Worm (Caenorhabditis elegans) whole organism, late embryonic: ENCODE results near the gene C17F4.12.
"Not testable (repeated sequence)": the region's sequence is repeated elsewhere in the genome, so short reads cannot be mapped to it uniquely, and the experiment has no call there.

Source experiments
- C38D4.7 ChIP-seq: fragments of 200-800 bp; sonication (Bioruptor generic); optimal IDR thresholded peaks from 2 replicates; lab custom pipeline; 2018; ENCODE audit warnings: mild to moderate bottlenecking, missing genetic modification characterization, moderate library complexity, missing compliant biosample characterization
- K02D7.2 ChIP-seq: sonication (generic microtip); optimal IDR thresholded peaks from 2 replicates; lab custom pipeline; 2017; ENCODE audit warnings: mild to moderate bottlenecking, missing genetic modification characterization, missing compliant biosample characterization
- Y22D7AL.16 ChIP-seq: sonication (generic microtip); optimal IDR thresholded peaks from 2 replicates; lab custom pipeline; 2016; ENCODE audit warnings: missing genetic modification characterization, missing compliant biosample characterization
- ahr-1 ChIP-seq: sonication (generic microtip); optimal IDR thresholded peaks from 2 replicates; lab custom pipeline; 2016; ENCODE audit warnings: missing genetic modification characterization, missing compliant biosample characterization
- ceh-18 ChIP-seq: sonication (generic microtip); optimal IDR thresholded peaks from 2 replicates; lab custom pipeline; 2016; ENCODE audit warnings: missing genetic modification characterization, missing compliant biosample characterization
- ceh-24 ChIP-seq: sonication (generic microtip); optimal IDR thresholded peaks from 2 replicates; lab custom pipeline; 2016; ENCODE audit warnings: mild to moderate bottlenecking, missing genetic modification characterization, missing compliant biosample characterization
- ceh-30 ChIP-seq: fragments of 150-350 bp; optimal IDR thresholded peaks from 2 replicates; lab custom pipeline; 2014; ENCODE audit warnings: missing biosample characterization, missing genetic modification characterization
- ceh-48 ChIP-seq: sonication (generic microtip); optimal IDR thresholded peaks from 2 replicates; lab custom pipeline; 2016; ENCODE audit warnings: missing genetic modification characterization, inconsistent platforms, missing compliant biosample characterization
- ceh-6 ChIP-seq: fragments of 200-800 bp; sonication (Bioruptor generic); optimal IDR thresholded peaks from 2 replicates; lab custom pipeline; 2018; ENCODE audit warnings: mild to moderate bottlenecking, missing genetic modification characterization, missing compliant biosample characterization
- ceh-9 ChIP-seq: sonication (generic microtip); optimal IDR thresholded peaks from 2 replicates; lab custom pipeline; 2016; ENCODE audit warnings: mild to moderate bottlenecking, missing genetic modification characterization, inconsistent platforms, missing compliant biosample characterization
- che-1 ChIP-seq: sonication (generic microtip); optimal IDR thresholded peaks from 2 replicates; lab custom pipeline; 2016; ENCODE audit warnings: mild to moderate bottlenecking, missing genetic modification characterization, missing compliant biosample characterization
- dve-1 ChIP-seq: sonication (generic microtip); optimal IDR thresholded peaks from 2 replicates; lab custom pipeline; 2017; ENCODE audit warnings: antibody characterized with exemption, mild to moderate bottlenecking, missing genetic modification characterization, missing compliant biosample characterization
- elt-2 ChIP-seq: sonication (generic microtip); optimal IDR thresholded peaks from 2 replicates; lab custom pipeline; 2016; ENCODE audit warnings: missing genetic modification reagents, missing genetic modification characterization, missing compliant biosample characterization
- elt-4 ChIP-seq: sonication (generic microtip); optimal IDR thresholded peaks from 2 replicates; lab custom pipeline; 2016; ENCODE audit warnings: missing genetic modification characterization, missing compliant biosample characterization
- ets-4 ChIP-seq: sonication (generic microtip); optimal IDR thresholded peaks from 2 replicates; lab custom pipeline; 2016; ENCODE audit warnings: missing genetic modification characterization, missing compliant biosample characterization
- hlh-13 ChIP-seq: fragments of 200-800 bp; sonication (Bioruptor generic); optimal IDR thresholded peaks from 2 replicates; lab custom pipeline; 2018; ENCODE audit warnings: mild to moderate bottlenecking, missing genetic modification characterization, missing compliant biosample characterization
- hlh-15 ChIP-seq: sonication (generic microtip); optimal IDR thresholded peaks from 2 replicates; lab custom pipeline; 2016; ENCODE audit warnings: missing genetic modification characterization, missing compliant biosample characterization
- hlh-30 ChIP-seq: sonication (generic microtip); optimal IDR thresholded peaks from 2 replicates; lab custom pipeline; 2017; ENCODE audit warnings: antibody characterized with exemption, missing genetic modification characterization, missing compliant biosample characterization; ENCODE audit not compliant: insufficient read depth
- hlh-6 ChIP-seq: sonication (generic microtip); optimal IDR thresholded peaks from 2 replicates; lab custom pipeline; 2016; ENCODE audit warnings: missing genotype, missing genetic modification characterization, missing compliant biosample characterization
- lin-11 ChIP-seq: fragments of 200-800 bp; sonication (Bioruptor generic); optimal IDR thresholded peaks from 2 replicates; lab custom pipeline; 2018; ENCODE audit warnings: mild to moderate bottlenecking, missing genetic modification characterization, missing compliant biosample characterization
- madf-2 ChIP-seq: sonication (generic microtip); optimal IDR thresholded peaks from 2 replicates; lab custom pipeline; 2017; ENCODE audit warnings: missing genetic modification characterization, missing compliant biosample characterization
- mec-3 ChIP-seq: sonication (generic microtip); optimal IDR thresholded peaks from 2 replicates; lab custom pipeline; 2016; ENCODE audit warnings: borderline replicate concordance, missing genetic modification characterization, missing compliant biosample characterization
- nhr-11 ChIP-seq: fragments of 150-350 bp; optimal IDR thresholded peaks from 2 replicates; lab custom pipeline; 2014; ENCODE audit warnings: missing biosample characterization, missing genetic modification characterization
- nhr-232 ChIP-seq: sonication (generic microtip); optimal IDR thresholded peaks from 2 replicates; lab custom pipeline; 2016; ENCODE audit warnings: missing genetic modification characterization, missing compliant biosample characterization
- pat-9 ChIP-seq: fragments of 200-800 bp; sonication (Bioruptor generic); optimal IDR thresholded peaks from 2 replicates; lab custom pipeline; 2018; ENCODE audit warnings: mild to moderate bottlenecking, missing genetic modification characterization, moderate library complexity, missing compliant biosample characterization
- pha-4 ChIP-seq: fragments of 150-350 bp; optimal IDR thresholded peaks from 2 replicates; lab custom pipeline; 2018; ENCODE audit warnings: missing biosample characterization, missing genetic modification reagents, missing genetic modification characterization
- rnt-1 ChIP-seq: sonication (generic microtip); optimal IDR thresholded peaks from 2 replicates; lab custom pipeline; 2016; ENCODE audit warnings: missing genetic modification characterization, missing compliant biosample characterization
- sox-2 ChIP-seq: fragments of 200-800 bp; sonication (Bioruptor generic); IDR thresholded peaks from 2 replicates; pipeline ENCODE4 v1.3.6; 2022; ENCODE audit warnings: missing genetic modification reagents, missing genetic modification characterization, missing compliant biosample characterization
- syd-9 ChIP-seq: sonication (generic microtip); optimal IDR thresholded peaks from 2 replicates; lab custom pipeline; 2016; ENCODE audit warnings: mild to moderate bottlenecking, missing genetic modification characterization, moderate library complexity, missing compliant biosample characterization
- ttx-3 ChIP-seq: sonication (generic microtip); optimal IDR thresholded peaks from 2 replicates; lab custom pipeline; 2016; ENCODE audit warnings: missing genetic modification reagents, missing genetic modification characterization, missing compliant biosample characterization
- unc-3 ChIP-seq, 2 experiments: fragments of 200-800 bp in 1 of 2; sonication (Bioruptor generic) in 1 of 2; sonication (generic microtip) in 1 of 2; conservative IDR thresholded peaks in 1 of 2; optimal IDR thresholded peaks in 1 of 2; 2 replicates each; pipeline versions ENCODE4 v1.3.6 to Lab custom; 2016 to 2022; ENCODE audit warnings: missing compliant biosample characterization in 2 of 2, missing genetic modification characterization in 2 of 2, missing genetic modification reagents in 1 of 2
- unc-42 ChIP-seq: sonication (generic microtip); optimal IDR thresholded peaks from 2 replicates; lab custom pipeline; 2016; ENCODE audit warnings: missing genotype, missing genetic modification characterization, missing compliant biosample characterization
- unc-55 ChIP-seq: sonication (generic microtip); optimal IDR thresholded peaks from 2 replicates; lab custom pipeline; 2017; ENCODE audit warnings: missing biosample characterization, missing genetic modification reagents, missing genetic modification characterization

The C17F4.12 gene

DNA sequence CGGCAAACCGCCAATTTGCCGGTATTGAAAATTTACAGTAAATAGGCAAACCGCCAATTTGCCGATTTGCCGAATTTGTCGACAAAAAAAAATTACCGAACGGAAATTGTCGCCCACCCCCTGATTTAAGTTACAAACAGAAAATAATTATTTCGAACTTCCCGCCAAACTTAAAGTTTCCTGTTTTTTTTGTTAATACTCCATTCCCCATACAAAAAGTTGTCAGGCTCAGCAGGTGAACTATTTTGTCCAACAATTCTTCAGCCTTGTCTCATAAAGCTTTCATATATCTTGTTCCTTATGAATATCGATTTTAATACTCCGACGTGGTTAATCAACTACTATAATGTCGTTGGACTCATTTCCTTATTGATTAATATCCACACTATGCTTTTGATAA lies 40.6 kb downstream of the C17F4.12 start, which contains the start of gene sri-50:
sri-50 (plus strand) TSS at position 301 of the 400 bp plus-strand sequence.
- no peak for TF ChIP-seq ahr-1 (tag; lab: Kevin White, UChicago)
- no peak for TF ChIP-seq che-1

- TF ChIP-seq pat-9 (tag; lab: Kevin White, UChicago) (no peak), ceh-18 (no peak), ceh-48 (tag; lab: Kevin White, UChicago) (no peak), ceh-30 (no peak), elt-2 (tag; lab: Kevin White, UChicago) (no peak), ahr-1 (tag; lab: Kevin White, UChicago) (no peak), mec-3 (tag; lab: Kevin White, UChicago) (no peak), nhr-11 (tag; lab: Kevin White, UChicago) (no peak), ceh-24 (no peak), C38D4.7 (GFP tag; lab: Kevin White, UChicago) (no peak), ets-4 (no peak), sox-2 (GFP tag; lab: Robert Waterston, UW) (no peak), unc-3 (GFP tag; conservative IDR thresholded peaks at IDR 0.05; lab: Robert Waterston, UW) (no peak), unc-3 (tag; optimal IDR thresholded peaks at IDR 0.05; lab: Kevin White, UChicago) (no peak), madf-2 (tag; lab: Kevin White, UChicago) (no peak), hlh-6 (no peak), lin-11 (no peak), K02D7.2 (tag; lab: Kevin White, UChicago) (no peak), hlh-13 (GFP tag; lab: Kevin White, UChicago) (no peak)
- TF ChIP-seq, all 69 proteins: peak for 0
Observed at ce11 chrII:3202519-3202918, 41.5 kb downstream of the C17F4.12 start, which contains the start of gene sri-53. TSS of gene sri-53 (minus strand) at chrII:3202619.

DNA sequence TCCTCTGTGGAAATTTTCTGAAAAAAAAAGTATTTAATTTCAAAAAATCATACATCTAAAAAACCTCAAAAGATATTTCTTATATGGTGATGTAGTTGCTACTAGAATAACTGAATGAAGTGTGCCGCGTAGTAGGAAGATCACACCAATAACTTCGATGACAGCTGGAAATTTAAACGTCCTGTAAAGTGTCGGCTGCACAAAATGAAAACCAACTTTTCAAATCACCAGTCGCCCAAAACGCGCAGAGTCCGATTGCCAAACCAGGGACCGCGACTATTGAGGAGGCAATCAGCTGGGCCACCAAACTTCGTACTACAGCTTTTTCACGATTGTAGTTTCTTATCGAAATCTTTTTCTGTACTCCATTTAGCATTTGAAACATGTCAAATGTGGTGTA lies 42.7 kb downstream of the C17F4.12 start, which contains the start of gene sri-48:
sri-48 (minus strand) TSS at position 101 of the 400 bp plus-strand sequence.
- TF ChIP-seq syd-9 (tag; lab: Kevin White, UChicago); nhr-232 (tag; lab: Kevin White, UChicago); ceh-9: not testable (repeated sequence)

- no peak for TF ChIP-seq nhr-11 (tag; lab: Kevin White, UChicago)
- TF ChIP-seq, all 69 proteins: peak for 0
Observed at ce11 chrII:3198998-3199397, 45.0 kb downstream of the C17F4.12 start, which contains the start of gene sri-51. TSS of gene sri-51 (minus strand) at chrII:3199098.

ce11 chrII:3196966-3197365 lies 47.0 kb downstream of the C17F4.12 start, which contains the start of gene gcy-15:
TSS of gene gcy-15 (minus strand) at chrII:3197066.
- TF ChIP-seq unc-55 (GFP tag; lab: Kevin White, UChicago) (no peak), dve-1 (no peak), ttx-3 (tag; lab: Kevin White, UChicago) (no peak), hlh-15 (tag; lab: Kevin White, UChicago) (no peak), nhr-11 (tag; lab: Kevin White, UChicago) (no peak), hlh-30 (tag; lab: Kevin White, UChicago) (no peak), pha-4 (no peak), sox-2 (GFP tag; lab: Robert Waterston, UW) (no peak), ceh-48 (tag; lab: Kevin White, UChicago) (no peak), unc-42 (tag; lab: Kevin White, UChicago) (no peak), ceh-6 (no peak), Y22D7AL.16 (tag; lab: Kevin White, UChicago) (no peak), rnt-1 (no peak), elt-4 (tag; lab: Kevin White, UChicago) (no peak)
- TF ChIP-seq, all 69 proteins: peak for 0
